Fruit fly (Drosophila melanogaster) whole organism, adult: ENCODE results near the gene vvl.
A peak's percentile ranks its signal among the peaks of the same experiment; 100 is the strongest.

ENCODE experiments used
- CG11617 ChIP-seq: fragments of 200-800 bp; sonication (Bioruptor generic); optimal IDR thresholded peaks from 2 replicates; lab custom pipeline; 2017; ENCODE audit warnings: mild to moderate bottlenecking, missing biosample characterization, missing genetic modification reagents, missing genetic modification characterization
- CG12768 ChIP-seq: fragments of 200-800 bp; sonication (Bioruptor generic); optimal IDR thresholded peaks from 2 replicates; lab custom pipeline; 2017; ENCODE audit warnings: missing biosample characterization, missing genetic modification characterization, mild to moderate bottlenecking, moderate library complexity, missing genetic modification reagents
- CG14711 ChIP-seq: fragments of 200-800 bp; sonication (Bioruptor generic); optimal IDR thresholded peaks from 2 replicates; lab custom pipeline; 2018; ENCODE audit warnings: missing biosample characterization, mild to moderate bottlenecking, missing genetic modification characterization, moderate library complexity
- CG1620 ChIP-seq: fragments of 200-800 bp; sonication (Bioruptor generic); optimal IDR thresholded peaks from 2 replicates; lab custom pipeline; 2016; ENCODE audit warnings: missing biosample characterization, missing genetic modification characterization
- CG33017 ChIP-seq: fragments of 200-800 bp; sonication (Bioruptor generic); optimal IDR thresholded peaks from 2 replicates; lab custom pipeline; 2018; ENCODE audit warnings: missing biosample characterization, mild to moderate bottlenecking, missing genetic modification characterization, moderate library complexity
- CG5204 ChIP-seq: fragments of 200-800 bp; sonication (Bioruptor generic); optimal IDR thresholded peaks from 2 replicates; lab custom pipeline; 2016; ENCODE audit warnings: missing biosample characterization, missing genetic modification characterization
- CG7045 ChIP-seq: fragments of 200-800 bp; sonication (Bioruptor generic); optimal IDR thresholded peaks from 2 replicates; lab custom pipeline; 2017; ENCODE audit warnings: missing biosample characterization, mild to moderate bottlenecking, missing genetic modification characterization
- CG7101 ChIP-seq: fragments of 200-800 bp; sonication (Bioruptor generic); optimal IDR thresholded peaks from 2 replicates; lab custom pipeline; 2018; ENCODE audit warnings: missing biosample characterization, mild to moderate bottlenecking, missing genetic modification characterization, moderate library complexity
- Clk ChIP-seq: fragments of 200-800 bp; sonication (Bioruptor generic); optimal IDR thresholded peaks from 2 replicates; lab custom pipeline; 2017; ENCODE audit warnings: missing biosample characterization, missing genetic modification characterization
- Crg-1 ChIP-seq: fragments of 200-800 bp; sonication (Bioruptor generic); optimal IDR thresholded peaks from 2 replicates; lab custom pipeline; 2016; ENCODE audit warnings: missing biosample characterization, missing genetic modification characterization
- Hr96 ChIP-seq: fragments of 200-800 bp; sonication (Bioruptor generic); optimal IDR thresholded peaks from 2 replicates; lab custom pipeline; 2016; ENCODE audit warnings: missing biosample characterization, missing genetic modification characterization
- bab1 ChIP-seq: fragments of 200-800 bp; sonication (Bioruptor generic); optimal IDR thresholded peaks from 3 replicates; lab custom pipeline; 2019; ENCODE audit warnings: missing biosample characterization, mild to moderate bottlenecking, missing genetic modification characterization, moderate library complexity
- cic ChIP-seq: fragments of 200-800 bp; sonication (Bioruptor generic); optimal IDR thresholded peaks from 2 replicates; lab custom pipeline; 2017; ENCODE audit warnings: missing biosample characterization, mild to moderate bottlenecking, missing genetic modification characterization, moderate library complexity
- cnc ChIP-seq, 2 experiments: fragments of >200 bp; optimal IDR thresholded peaks; 2 replicates each; lab custom pipeline; 2017
- kay ChIP-seq: fragments of 200-800 bp; sonication (Bioruptor generic); peaks from one replicate; lab custom pipeline; 2016; ENCODE audit warnings: missing biosample characterization, missing genetic modification characterization, borderline replicate concordance
- ovo ChIP-seq: fragments of 200-800 bp; sonication (Bioruptor generic); optimal IDR thresholded peaks from 2 replicates; lab custom pipeline; 2016; ENCODE audit warnings: missing biosample characterization, missing genetic modification characterization
- pad ChIP-seq: fragments of 200-800 bp; sonication (Bioruptor generic); optimal IDR thresholded peaks from 3 replicates; lab custom pipeline; 2017; ENCODE audit warnings: missing biosample characterization, missing genetic modification characterization, mild to moderate bottlenecking, moderate library complexity, missing genetic modification reagents
- tj ChIP-seq: fragments of 200-800 bp; sonication (Bioruptor generic); optimal IDR thresholded peaks from 3 replicates; lab custom pipeline; 2017; ENCODE audit warnings: missing biosample characterization, mild to moderate bottlenecking, missing genetic modification characterization, moderate library complexity
- toe ChIP-seq: fragments of 200-800 bp; sonication (Bioruptor generic); optimal IDR thresholded peaks from 2 replicates; lab custom pipeline; 2016; ENCODE audit warnings: missing biosample characterization, missing genetic modification characterization

The vvl gene

dm6 chr3L:6823785-6824473 lies 34.0 kb downstream of the vvl start:
- no peak for TF ChIP-seq CG14711 (tag; lab: Kevin White, UChicago)
- TF ChIP-seq CG7045 (GFP tag; lab: Kevin White, UChicago), result peak; percentile 14
- TF ChIP-seq tj (GFP tag; lab: Kevin White, UChicago), result no peak
- TF ChIP-seq kay (GFP tag; lab: Kevin White, UChicago), result no peak
- no peak for TF ChIP-seq CG7101

dm6 chr3L:6825807-6826206 lies 35.8 kb downstream of the vvl start:
- TF ChIP-seq Crg-1 (GFP tag; lab: Kevin White, UChicago) (no peak), CG1620 (GFP tag; lab: Kevin White, UChicago) (no peak), CG7101 (no peak), pad (GFP tag; lab: Kevin White, UChicago) (no peak), CG12768 (GFP tag; lab: Kevin White, UChicago) (no peak), CG33017 (no peak)

dm6 chr3L:6827705-6828104 lies 37.7 kb downstream of the vvl start:
- TF ChIP-seq toe (GFP tag; lab: Kevin White, UChicago) (no peak), Crg-1 (GFP tag; lab: Kevin White, UChicago) (no peak)

dm6 chr3L:6828742-6829141 lies 38.8 kb downstream of the vvl start:
- TF ChIP-seq cnc (optimal IDR thresholded peaks at IDR 0.05; lab: Kevin White, UChicago) (no peak), kay (GFP tag; lab: Kevin White, UChicago) (no peak)

dm6 chr3L:6830037-6830771 lies 40.2 kb downstream of the vvl start:
- no peak for TF ChIP-seq tj (GFP tag; lab: Kevin White, UChicago)
- no peak for TF ChIP-seq CG14711 (tag; lab: Kevin White, UChicago)
- TF ChIP-seq cnc (optimal IDR thresholded peaks at IDR 0.05; lab: Kevin White, UChicago), result no peak

- no peak for TF ChIP-seq ovo (GFP tag; lab: Kevin White, UChicago)
- TF ChIP-seq Hr96 (GFP tag; lab: Kevin White, UChicago), result no peak
- no peak for TF ChIP-seq CG1620 (GFP tag; lab: Kevin White, UChicago)
- no peak for TF ChIP-seq toe (GFP tag; lab: Kevin White, UChicago)
- TF ChIP-seq cic (GFP tag; lab: Kevin White, UChicago), result no peak
- no peak for TF ChIP-seq CG7045 (GFP tag; lab: Kevin White, UChicago)
- TF ChIP-seq CG33017, result no peak
- TF ChIP-seq CG12768 (GFP tag; lab: Kevin White, UChicago), result no peak
- no peak for TF ChIP-seq bab1 (GFP tag; lab: Kevin White, UChicago)
- TF ChIP-seq Clk (GFP tag; lab: Kevin White, UChicago), result no peak
- TF ChIP-seq kay (GFP tag; lab: Kevin White, UChicago), result no peak
- TF ChIP-seq tj (GFP tag; lab: Kevin White, UChicago), result no peak
- TF ChIP-seq CG11617 (GFP tag; lab: Kevin White, UChicago), result no peak
These were observed 41.7 kb downstream of the vvl start for dm6 chr3L:6831686-6832085.

dm6 chr3L:6834281-6835224 lies 44.6 kb downstream of the vvl start:
- no peak for TF ChIP-seq CG7101
- no peak for TF ChIP-seq CG33017

dm6 chr3L:6838489-6838888 lies 48.5 kb downstream of the vvl start:
- TF ChIP-seq toe (GFP tag; lab: Kevin White, UChicago) (no peak), CG5204 (GFP tag; lab: Kevin White, UChicago) (no peak), ovo (GFP tag; lab: Kevin White, UChicago) (no peak), Crg-1 (GFP tag; lab: Kevin White, UChicago) (no peak)
